Fruit fly (Drosophila melanogaster) whole organism, wandering third instar larva: Measurements from ENCODE around the gene Calx.
A peak's percentile ranks its signal among the peaks of the same experiment; 100 is the strongest.

Experiments used
- Abd-B ChIP-seq: fragments of >200 bp; optimal IDR thresholded peaks from 2 replicates; lab custom pipeline; 2017; ENCODE audit warnings: missing biosample characterization, missing genetic modification characterization
- CG9705 ChIP-seq: fragments of 200-800 bp; sonication (Bioruptor generic); optimal IDR thresholded peaks from 2 replicates; lab custom pipeline; 2018; ENCODE audit warnings: missing biosample characterization, mild to moderate bottlenecking, missing genetic modification characterization
- Dfd ChIP-seq: fragments of >200 bp; optimal IDR thresholded peaks from 2 replicates; lab custom pipeline; 2017; ENCODE audit warnings: missing biosample characterization, missing genetic modification characterization
- Dif ChIP-seq: fragments of 200-275, 200-300 bp; sonication (Bioruptor generic); optimal IDR thresholded peaks from 2 replicates; lab custom pipeline; 2018; ENCODE audit warnings: missing biosample characterization, missing genetic modification characterization; ENCODE audit not compliant: partially characterized antibody
- HLH106 ChIP-seq: fragments of 200-800 bp; optimal IDR thresholded peaks from 3 replicates; lab custom pipeline; 2019; ENCODE audit warnings: missing biosample characterization, mild to moderate bottlenecking, missing genetic modification characterization, moderate library complexity
- Hnf4 ChIP-seq: fragments of 200-800 bp; sonication (Bioruptor generic); optimal IDR thresholded peaks from 2 replicates; lab custom pipeline; 2016; ENCODE audit warnings: missing biosample characterization, mild to moderate bottlenecking, missing genetic modification characterization
- Jra ChIP-seq: sonication (Bioruptor generic); optimal IDR thresholded peaks from 2 replicates; lab custom pipeline; 2016; ENCODE audit warnings: missing biosample characterization, missing genetic modification characterization
- Mio ChIP-seq: sonication (Bioruptor generic); optimal IDR thresholded peaks from 2 replicates; lab custom pipeline; 2016; ENCODE audit warnings: missing biosample characterization, missing genetic modification characterization
- Myc ChIP-seq: fragments of >200 bp; optimal IDR thresholded peaks from 2 replicates; lab custom pipeline; 2017
- OdsH ChIP-seq: fragments of 200-800 bp; sonication (Bioruptor generic); optimal IDR thresholded peaks from 2 replicates; lab custom pipeline; 2016; ENCODE audit warnings: missing biosample characterization, mild to moderate bottlenecking, missing genetic modification characterization
- Rel ChIP-seq, 2 experiments: fragments of 200-800 bp; sonication (Bioruptor generic) in 1 of 2; optimal IDR thresholded peaks; 2 replicates in 1 of 2; 3 replicates in 1 of 2; lab custom pipeline; 2016 to 2019; ENCODE audit warnings: mild to moderate bottlenecking in 2 of 2, missing biosample characterization in 2 of 2, missing genetic modification characterization in 2 of 2, moderate library complexity in 1 of 2
- Sp1 ChIP-seq: fragments of 200-800 bp; sonication (Bioruptor generic); optimal IDR thresholded peaks from 3 replicates; lab custom pipeline; 2019; ENCODE audit warnings: missing biosample characterization, mild to moderate bottlenecking, missing genetic modification characterization, moderate library complexity
- Vsx2 ChIP-seq: fragments of 200-300, 225-300 bp; sonication (Bioruptor generic); optimal IDR thresholded peaks from 2 replicates; lab custom pipeline; 2018; ENCODE audit warnings: missing biosample characterization, missing genetic modification characterization; ENCODE audit not compliant: partially characterized antibody
- brk ChIP-seq: fragments of 200-800 bp; sonication (Bioruptor generic); optimal IDR thresholded peaks from 2 replicates; lab custom pipeline; 2016; ENCODE audit warnings: missing biosample characterization, mild to moderate bottlenecking, missing genetic modification characterization
- dl ChIP-seq, 2 experiments: fragments of 175-275, 200-275 bp in 1 of 2; fragments of 200-275 bp in 1 of 2; sonication (Bioruptor generic); optimal IDR thresholded peaks; lab custom pipeline; 2018; ENCODE audit warnings: mild to moderate bottlenecking in 2 of 2, missing biosample characterization in 2 of 2, missing genetic modification characterization in 2 of 2, moderate library complexity in 2 of 2; ENCODE audit not compliant: partially characterized antibody in 2 of 2, insufficient read depth in 1 of 2
- dmrt93B ChIP-seq: fragments of 200-800 bp; sonication (Bioruptor generic); optimal IDR thresholded peaks from 2 replicates; lab custom pipeline; 2018; ENCODE audit warnings: missing biosample characterization, mild to moderate bottlenecking, missing genetic modification characterization
- dsf ChIP-seq: sonication (Bioruptor generic); optimal IDR thresholded peaks from 2 replicates; lab custom pipeline; 2016; ENCODE audit warnings: missing biosample characterization, missing genetic modification characterization, borderline replicate concordance
- foxo ChIP-seq, 2 experiments: fragments of 200-800 bp; sonication (Bioruptor generic); optimal IDR thresholded peaks; 2 replicates in 1 of 2; 3 replicates in 1 of 2; lab custom pipeline; 2016 to 2017; ENCODE audit warnings: missing biosample characterization in 2 of 2, missing genetic modification characterization in 2 of 2
- fru ChIP-seq: fragments of 200-800 bp; sonication (Bioruptor generic); optimal IDR thresholded peaks from 3 replicates; lab custom pipeline; 2016; ENCODE audit warnings: missing biosample characterization, mild to moderate bottlenecking, missing genetic modification characterization
- h ChIP-seq: fragments of 200-800 bp; sonication (Bioruptor generic); optimal IDR thresholded peaks from 3 replicates; lab custom pipeline; 2016; ENCODE audit warnings: missing biosample characterization, mild to moderate bottlenecking, missing genetic modification characterization
- jim ChIP-seq: fragments of 175-275, 200-325 bp; sonication (Bioruptor generic); optimal IDR thresholded peaks from 2 replicates; lab custom pipeline; 2016; ENCODE audit warnings: missing biosample characterization, mild to moderate bottlenecking, missing genetic modification characterization
- psq ChIP-seq: fragments of 200-800 bp; sonication (Bioruptor generic); optimal IDR thresholded peaks from 3 replicates; lab custom pipeline; 2017; ENCODE audit warnings: missing biosample characterization, mild to moderate bottlenecking, missing genetic modification characterization, moderate library complexity
- rgr ChIP-seq: fragments of 200-800 bp; sonication (Bioruptor generic); optimal IDR thresholded peaks from 3 replicates; lab custom pipeline; 2016; ENCODE audit warnings: missing biosample characterization, mild to moderate bottlenecking, missing genetic modification characterization
- sage ChIP-seq: fragments of 200-800 bp; sonication (Bioruptor generic); optimal IDR thresholded peaks from 2 replicates; lab custom pipeline; 2016; ENCODE audit warnings: missing biosample characterization, mild to moderate bottlenecking, missing genetic modification characterization
- tai ChIP-seq: sonication (Bioruptor generic); optimal IDR thresholded peaks from 2 replicates; lab custom pipeline; 2016; ENCODE audit warnings: missing biosample characterization, missing genetic modification characterization
- usp ChIP-seq: fragments of >200 bp; optimal IDR thresholded peaks from 2 replicates; lab custom pipeline; 2017; ENCODE audit warnings: missing biosample characterization, missing genetic modification characterization
- woc ChIP-seq: sonication (Bioruptor generic); optimal IDR thresholded peaks from 2 replicates; lab custom pipeline; 2016; ENCODE audit warnings: missing biosample characterization, mild to moderate bottlenecking, missing genetic modification characterization

Calx gene

DNA sequence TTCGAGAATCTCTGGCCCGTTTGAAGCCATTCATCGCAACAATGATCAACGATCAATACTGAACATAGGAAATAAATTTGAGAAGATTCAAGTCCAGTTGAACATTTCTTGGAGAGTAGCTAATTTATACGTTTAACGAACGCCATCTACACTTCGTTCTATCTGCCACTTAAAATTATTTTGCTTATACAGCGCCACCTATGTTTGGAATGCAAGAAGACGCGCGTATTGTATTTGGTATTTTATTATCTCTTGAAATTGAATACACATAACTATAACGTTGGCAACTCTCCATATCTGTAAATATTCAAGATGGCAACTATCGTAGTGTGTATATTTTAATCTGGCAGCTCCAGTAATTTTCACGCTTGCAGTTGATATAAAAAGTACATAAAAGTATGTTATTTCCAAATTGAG, 30.0 kb upstream of the Calx start (continued):
- TF ChIP-seq Dif (GFP tag; lab: Kevin White, UChicago) (no peak), rgr (peak; percentile 24), sage (GFP tag; lab: Kevin White, UChicago) (no peak), Dfd (GFP tag; lab: Kevin White, UChicago) (no peak)

DNA sequence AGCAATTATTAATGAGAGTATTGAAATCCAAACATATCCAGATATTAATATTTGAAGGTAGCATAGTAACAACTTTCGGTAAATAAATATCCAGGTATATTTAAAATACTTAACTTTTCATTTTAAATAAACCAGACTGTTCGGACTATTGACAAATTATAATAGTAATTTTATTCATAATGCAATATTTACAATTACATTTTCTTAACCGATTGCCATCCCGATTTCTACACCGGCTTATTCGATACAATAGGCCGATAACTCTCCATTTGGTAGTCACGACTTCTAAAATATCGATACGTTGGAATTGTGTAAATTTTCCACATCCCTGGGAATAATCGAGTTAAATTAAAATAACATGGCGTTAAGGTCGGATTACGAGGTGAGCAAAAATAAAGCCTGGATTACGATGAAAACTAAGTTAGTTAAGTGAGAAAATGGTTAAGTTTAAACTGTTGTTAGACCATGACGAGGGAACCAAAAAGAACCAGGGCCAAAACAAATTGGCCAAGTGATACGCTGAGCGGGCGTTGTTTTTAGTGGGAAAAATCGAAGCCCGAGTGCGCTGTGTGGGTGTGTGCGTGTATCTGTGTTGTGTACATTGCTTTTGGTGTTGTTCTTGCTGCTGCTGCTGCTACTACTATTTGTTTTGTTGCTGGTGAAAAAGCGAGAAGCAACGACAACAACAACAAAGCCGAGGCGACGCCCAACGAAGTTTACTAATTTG, 29.4 kb upstream of the Calx start, which contains the start of gene Atpalpha:
Gene Atpalpha, plus strand, starts transcription at position 267 of the 727 bp plus-strand sequence.
- TF ChIP-seq Sp1 (peak; percentile 15), brk (GFP tag; lab: Kevin White, UChicago) (peak; percentile 51), Vsx2 (GFP tag; lab: Kevin White, UChicago) (peak; percentile 4), Rel (GFP tag; optimal IDR thresholded peaks at IDR 0.05; lab: Kevin White, UChicago) (no peak), Rel (tag; optimal IDR thresholded peaks at IDR 0.05; lab: Kevin White, UChicago) (peak; percentile 2), jim (no peak), OdsH (no peak), CG9705 (GFP tag; lab: Kevin White, UChicago) (no peak), Jra (GFP tag; lab: Kevin White, UChicago) (no peak)

DNA sequence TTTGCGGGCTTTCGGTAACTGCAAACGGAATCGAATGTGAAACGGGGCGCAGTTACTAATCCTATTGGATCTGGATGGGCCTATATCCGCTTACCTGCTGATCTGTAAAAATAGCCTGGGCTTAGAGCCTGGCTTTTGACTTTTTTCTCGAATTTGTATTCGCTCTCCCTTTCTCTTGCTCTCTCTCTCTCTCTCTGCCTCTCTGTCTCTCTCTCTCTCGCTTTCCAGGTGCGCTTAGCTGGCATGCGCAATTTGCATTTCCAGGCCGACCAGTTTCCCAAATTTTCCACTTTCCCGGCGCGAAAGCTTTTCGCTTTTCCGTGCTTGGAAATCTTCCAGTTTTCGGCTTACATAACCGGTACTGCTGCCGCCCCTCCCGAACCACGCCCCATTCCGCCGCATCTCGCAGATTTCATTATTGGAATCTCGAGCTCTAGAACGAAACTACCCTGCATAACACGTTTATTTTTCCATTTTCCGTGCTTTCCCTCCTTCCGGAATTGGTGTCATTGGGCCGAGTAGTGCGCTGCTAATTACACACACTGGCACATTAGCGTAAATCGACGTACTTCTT, 28.7 kb upstream of the Calx start:
- TF ChIP-seq Mio (GFP tag; lab: Kevin White, UChicago) (no peak), Dif (GFP tag; lab: Kevin White, UChicago) (peak; percentile 48), foxo (GFP tag; optimal IDR thresholded peaks at IDR 0.05; lab: Kevin White, UChicago) (no peak), dl (GFP tag; optimal IDR thresholded peaks at IDR 0.05; lab: Kevin White, UChicago; ENCODE audit: insufficient read depth in 1 of 2, partially characterized antibody in 2 of 2) (peak in 1 of 2 experiments; percentile 9), HLH106 (tag; lab: Kevin White, UChicago) (no peak), Hnf4 (GFP tag; lab: Kevin White, UChicago) (no peak), Myc (lab: Kevin White, UChicago) (no peak), woc (GFP tag; lab: Kevin White, UChicago) (no peak), dsf (GFP tag; lab: Kevin White, UChicago) (no peak), h (no peak), psq (GFP tag; lab: Kevin White, UChicago) (no peak), Vsx2 (GFP tag; lab: Kevin White, UChicago) (no peak)

DNA sequence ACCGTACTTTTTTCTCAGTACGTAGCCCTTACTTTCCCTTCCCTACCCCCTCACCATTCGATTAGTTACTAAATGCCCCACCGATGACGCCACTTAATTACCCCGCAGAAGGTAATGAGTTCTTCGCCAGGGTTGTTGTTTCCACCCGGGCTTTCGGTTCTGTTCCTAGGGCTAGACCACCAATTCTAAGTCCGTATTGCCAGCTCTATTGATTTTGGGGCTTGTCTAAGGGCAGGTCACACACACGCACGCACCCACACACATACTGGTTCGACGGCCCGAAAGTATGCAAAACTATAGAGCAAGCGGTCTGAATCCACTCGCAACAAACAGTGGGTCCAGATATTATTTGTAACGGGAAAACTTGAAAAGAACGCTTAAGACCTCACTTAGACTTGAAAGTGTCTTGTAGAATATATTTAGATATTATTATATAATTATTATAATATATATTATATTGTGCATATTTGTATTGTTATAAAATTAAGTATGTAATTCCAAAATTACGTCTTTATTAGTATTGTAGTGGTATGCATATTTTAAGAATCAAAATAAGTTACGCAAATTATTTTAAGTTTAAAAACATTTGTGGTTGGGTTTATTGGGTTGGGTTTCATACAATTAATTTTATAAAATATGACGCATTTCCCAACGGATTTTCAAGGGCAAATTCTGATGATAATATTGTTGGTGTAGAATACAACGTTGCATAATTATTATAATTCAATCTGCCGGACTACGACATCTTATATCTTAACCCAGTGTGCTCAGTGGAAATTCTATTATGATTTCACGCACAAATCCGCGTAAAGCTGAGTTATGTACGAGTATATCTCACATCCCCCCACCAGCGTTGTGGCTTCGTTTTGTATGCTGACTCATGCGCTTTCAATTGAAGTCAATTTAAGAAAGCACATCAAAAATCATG, 28.0 kb upstream of the Calx start:
- peak; percentile 19 for TF ChIP-seq Dif (GFP tag; lab: Kevin White, UChicago)
- TF ChIP-seq Myc (lab: Kevin White, UChicago): peak; percentile 26
- TF ChIP-seq CG9705 (GFP tag; lab: Kevin White, UChicago): no peak

dm6 chr3R:20950677-20951018, 27.3 kb upstream of the Calx start:
- TF ChIP-seq dl (GFP tag; optimal IDR thresholded peaks at IDR 0.05; lab: Kevin White, UChicago; ENCODE audit: insufficient read depth in 1 of 2, partially characterized antibody in 2 of 2) (no peak), OdsH (no peak), fru (GFP tag; lab: Kevin White, UChicago) (no peak), usp (no peak), Hnf4 (GFP tag; lab: Kevin White, UChicago) (no peak), dsf (GFP tag; lab: Kevin White, UChicago) (no peak), Myc (lab: Kevin White, UChicago) (no peak), tai (GFP tag; lab: Kevin White, UChicago) (no peak), dmrt93B (no peak), h (no peak), Abd-B (no peak), sage (GFP tag; lab: Kevin White, UChicago) (no peak)
- TF ChIP-seq, all 38 proteins: peak for 0
